Worm (Caenorhabditis elegans) whole organism, L4 larva: ENCODE results near the gene ZK616.65.
"Not testable (repeated sequence)": the region's sequence is repeated elsewhere in the genome, so short reads cannot be mapped to it uniquely, and the experiment has no call there.

Source experiments
- F10B5.3 ChIP-seq: sonication (generic microtip); optimal IDR thresholded peaks from 2 replicates; lab custom pipeline; 2016; ENCODE audit warnings: mild to moderate bottlenecking, missing genetic modification characterization, missing compliant biosample characterization
- F44E2.7 ChIP-seq: fragments of 200-800 bp; sonication (Bioruptor generic); IDR thresholded peaks from 2 replicates; pipeline ENCODE4 v2.1.2; 2022; ENCODE audit warnings: missing genetic modification characterization, missing compliant biosample characterization
- Y48G9A.11 ChIP-seq: fragments of 200-800 bp; sonication (Bioruptor generic); IDR thresholded peaks from 2 replicates; pipeline ENCODE4 v1.3.6; 2022; ENCODE audit warnings: missing genetic modification reagents, missing genetic modification characterization, missing compliant biosample characterization
- nhr-77 ChIP-seq: fragments of 150-350 bp; optimal IDR thresholded peaks from 2 replicates; lab custom pipeline; 2014; ENCODE audit warnings: missing biosample characterization, missing genetic modification characterization
- zip-2 ChIP-seq: fragments of 150-350 bp; optimal IDR thresholded peaks from 2 replicates; lab custom pipeline; 2014; ENCODE audit warnings: missing biosample characterization, missing genetic modification characterization

- not testable (repeated sequence) for TF ChIP-seq F10B5.3; Y48G9A.11 (GFP tag; lab: Robert Waterston, UW); nhr-77 (tag; lab: Kevin White, UChicago); F44E2.7 (GFP tag; lab: Robert Waterston, UW); zip-2
Observed at ce11 chrIV:5455999-5456398, 45.0 kb upstream of the ZK616.65 start, which contains the start of gene Y4C6A.3.
